Worm (Caenorhabditis elegans): Measurements from ENCODE around the gene dsb-1.

Gene dsb-1

DNA sequence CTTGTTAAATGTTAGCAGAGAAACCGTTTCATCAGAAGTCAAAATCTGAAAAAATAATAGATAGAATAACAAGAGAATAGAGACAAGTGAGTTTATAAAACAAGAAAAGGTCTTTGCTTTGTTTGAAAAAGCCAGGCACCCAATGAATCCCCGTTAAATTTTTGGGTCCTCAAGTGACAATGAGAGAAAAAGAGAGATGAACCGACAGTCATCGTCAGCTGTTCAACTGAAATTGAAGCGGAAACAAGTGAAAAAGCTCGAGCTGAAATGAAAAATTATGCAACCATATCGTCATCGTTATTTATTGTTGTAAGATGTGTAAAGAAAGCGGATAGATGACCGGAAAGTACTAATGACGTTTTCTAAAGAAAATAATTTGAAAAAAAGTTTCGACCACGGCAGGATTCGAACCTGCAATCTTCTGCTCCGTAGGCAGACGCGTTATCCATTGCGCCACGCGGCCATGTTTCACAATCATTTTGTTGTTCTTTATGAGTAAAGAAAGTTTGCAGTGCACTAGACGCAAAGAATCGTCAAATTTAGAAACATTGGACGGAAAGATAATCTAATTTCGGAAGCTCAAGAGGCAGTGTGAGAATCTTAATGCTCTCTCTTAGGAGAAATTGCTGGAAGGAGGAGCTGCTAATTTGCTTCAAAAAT lies 8.9 kb downstream of the dsb-1 start, which contains the start of gene F08G5.3 (continued):
- TF ChIP-seq egl-18 (GFP tag; IDR thresholded peaks at IDR 0.05) (0 out of 2 replicates have a peak, but pooled peaks have one; percentile 9), Y79H2A.3 (GFP tag; conservative IDR thresholded peaks at IDR 0.05) (no peak), mel-28 (tag; optimal IDR thresholded peaks at IDR 0.05; ENCODE audit: borderline replicate concordance) (no peak), F22D6.2 (tag; optimal IDR thresholded peaks at IDR 0.05) (peak; percentile 16), fkh-3 (tag; optimal IDR thresholded peaks at IDR 0.05) (peak; percentile 47), hlh-26 (GFP tag; conservative IDR thresholded peaks at IDR 0.05) (no peak), nhr-179 (tag; optimal IDR thresholded peaks at IDR 0.05) (no peak), mes-4 (tag; optimal IDR thresholded peaks at IDR 0.05) (peak; percentile 82), bed-1 (GFP tag; IDR thresholded peaks at IDR 0.05) (0 out of 2 replicates have a peak, but pooled peaks have one; percentile 68), efl-1 (GFP tag; optimal IDR thresholded peaks at IDR 0.05) (no peak), F33H1.4 (GFP tag; IDR thresholded peaks at IDR 0.05) (peak; percentile 52; the same call in 1 of the 2 replicates), K11D2.4 (GFP tag; IDR thresholded peaks at IDR 0.05) (no peak), F23B12.7 (tag; optimal IDR thresholded peaks at IDR 0.05; ENCODE audit: insufficient read depth) (peak; percentile 73), die-1 (tag; optimal IDR thresholded peaks at IDR 0.05) (peak; percentile 89), pha-4 (tag; optimal IDR thresholded peaks at IDR 0.05) (no peak), zim-3 (tag; optimal IDR thresholded peaks at IDR 0.05) (peak; percentile 73), rcor-1 (GFP tag; IDR thresholded peaks at IDR 0.05) (peak; percentile 22; the same call in 1 of the 2 replicates), ztf-18 (tag; optimal IDR thresholded peaks at IDR 0.05) (peak; percentile 66), madf-6 (GFP tag; IDR thresholded peaks at IDR 0.05) (peak; percentile 43; the same call in 1 of the 2 replicates), dpl-1 (GFP tag; optimal IDR thresholded peaks at IDR 0.05) (peak; percentile 9), aptf-3 (GFP tag; IDR thresholded peaks at IDR 0.05) (no peak), B0019.2 (GFP tag; conservative IDR thresholded peaks at IDR 0.05) (peak; percentile 60; the same call in 1 of the 2 replicates), egrh-3 (GFP tag; IDR thresholded peaks at IDR 0.05) (peak; percentile 49), C06A6.2 (GFP tag; conservative IDR thresholded peaks at IDR 0.05) (0 out of 2 replicates have a peak, but pooled peaks have one; percentile 21), madf-10 (tag; optimal IDR thresholded peaks at IDR 0.05) (peak; percentile 64), F49E8.2 (tag; optimal IDR thresholded peaks at IDR 0.05; ENCODE audit: insufficient read depth) (peak; percentile 36), lin-54 (GFP tag; optimal IDR thresholded peaks at IDR 0.05) (peak; percentile 60), lin-40 (tag; optimal IDR thresholded peaks at IDR 0.05) (peak; percentile 58), sea-2 (GFP tag; IDR thresholded peaks at IDR 0.05) (no peak), unc-62 (GFP tag; optimal IDR thresholded peaks at IDR 0.05) (no peak), ceh-100 (GFP tag; IDR thresholded peaks at IDR 0.05) (0 out of 2 replicates have a peak, but pooled peaks have one; percentile 28), T26A5.8 (tag; optimal IDR thresholded peaks at IDR 0.05) (peak; percentile 45), ztf-28 (GFP tag; IDR thresholded peaks at IDR 0.05) (peak; percentile 66; the same call in 1 of the 2 replicates), athp-1 (tag; optimal IDR thresholded peaks at IDR 0.05) (peak; percentile 58), B0336.3 (GFP tag; IDR thresholded peaks at IDR 0.05) (no peak), nhr-120 (GFP tag; IDR thresholded peaks at IDR 0.05) (no peak), attf-3 (GFP tag; conservative IDR thresholded peaks at IDR 0.05) (peak; percentile 42; the same call in 1 of the 2 replicates), him-1 (tag; optimal IDR thresholded peaks at IDR 0.05) (peak; percentile 88), dpff-1 (tag; optimal IDR thresholded peaks at IDR 0.05) (no peak), lir-1 (GFP tag; conservative IDR thresholded peaks at IDR 0.05) (no peak)
